Worm (Caenorhabditis elegans) whole organism, late embryonic: ENCODE measurements around the gene lgc-22.

Experiments used
- K09A11.1 ChIP-seq: sonication (generic microtip); optimal IDR thresholded peaks from 2 replicates; lab custom pipeline; 2017; ENCODE audit warnings: antibody characterized with exemption, mild to moderate bottlenecking, missing genetic modification characterization, missing compliant biosample characterization; ENCODE audit not compliant: insufficient read depth
- ama-1 ChIP-seq: fragments of 150-350 bp; optimal IDR thresholded peaks from 2 replicates; lab custom pipeline; 2014
- ceh-14 ChIP-seq: sonication (generic microtip); optimal IDR thresholded peaks from 2 replicates; lab custom pipeline; 2016; ENCODE audit warnings: missing genotype, missing genetic modification characterization, missing compliant biosample characterization
- ceh-24 ChIP-seq: sonication (generic microtip); optimal IDR thresholded peaks from 2 replicates; lab custom pipeline; 2016; ENCODE audit warnings: mild to moderate bottlenecking, missing genetic modification characterization, missing compliant biosample characterization
- ceh-6 ChIP-seq: fragments of 200-800 bp; sonication (Bioruptor generic); optimal IDR thresholded peaks from 2 replicates; lab custom pipeline; 2018; ENCODE audit warnings: mild to moderate bottlenecking, missing genetic modification characterization, missing compliant biosample characterization
- che-1 ChIP-seq: sonication (generic microtip); optimal IDR thresholded peaks from 2 replicates; lab custom pipeline; 2016; ENCODE audit warnings: mild to moderate bottlenecking, missing genetic modification characterization, missing compliant biosample characterization
- dmd-4 ChIP-seq: sonication (generic microtip); optimal IDR thresholded peaks from 2 replicates; lab custom pipeline; 2016; ENCODE audit warnings: borderline replicate concordance, missing genetic modification characterization, missing compliant biosample characterization
- hlh-30 ChIP-seq: sonication (generic microtip); optimal IDR thresholded peaks from 2 replicates; lab custom pipeline; 2017; ENCODE audit warnings: antibody characterized with exemption, missing genetic modification characterization, missing compliant biosample characterization; ENCODE audit not compliant: insufficient read depth
- nhr-11 ChIP-seq: fragments of 150-350 bp; optimal IDR thresholded peaks from 2 replicates; lab custom pipeline; 2014; ENCODE audit warnings: missing biosample characterization, missing genetic modification characterization
- pax-1 ChIP-seq: fragments of 150-350 bp; optimal IDR thresholded peaks from 2 replicates; lab custom pipeline; 2014; ENCODE audit warnings: missing biosample characterization, missing genetic modification characterization
- pha-4 ChIP-seq: fragments of 150-350 bp; optimal IDR thresholded peaks from 2 replicates; lab custom pipeline; 2018; ENCODE audit warnings: missing biosample characterization, missing genetic modification reagents, missing genetic modification characterization
- pros-1 ChIP-seq: fragments of 150-350 bp; optimal IDR thresholded peaks from 2 replicates; lab custom pipeline; 2014; ENCODE audit warnings: missing biosample characterization, missing genetic modification reagents, missing genetic modification characterization
- unc-3 ChIP-seq, 2 experiments: fragments of 200-800 bp in 1 of 2; sonication (Bioruptor generic) in 1 of 2; sonication (generic microtip) in 1 of 2; conservative IDR thresholded peaks in 1 of 2; optimal IDR thresholded peaks in 1 of 2; 2 replicates each; pipeline versions ENCODE4 v1.3.6 to Lab custom; 2016 to 2022; ENCODE audit warnings: missing compliant biosample characterization in 2 of 2, missing genetic modification characterization in 2 of 2, missing genetic modification reagents in 1 of 2
- unc-55 ChIP-seq: sonication (generic microtip); optimal IDR thresholded peaks from 2 replicates; lab custom pipeline; 2017; ENCODE audit warnings: missing biosample characterization, missing genetic modification reagents, missing genetic modification characterization

- TF ChIP-seq K09A11.1 (tag; lab: Kevin White, UChicago) (no peak), pax-1 (tag; lab: Kevin White, UChicago) (no peak), ama-1 (lab: Kevin White, UChicago) (no peak), ceh-14 (tag; lab: Kevin White, UChicago) (no peak), ceh-24 (tag; lab: Kevin White, UChicago) (no peak), pha-4 (no peak), ceh-6 (GFP tag; lab: Kevin White, UChicago) (no peak), nhr-11 (tag; lab: Kevin White, UChicago) (no peak), unc-55 (GFP tag; lab: Kevin White, UChicago) (no peak), pros-1 (tag; lab: Kevin White, UChicago) (no peak), che-1 (tag; lab: Kevin White, UChicago) (no peak), hlh-30 (tag; lab: Kevin White, UChicago) (no peak), dmd-4 (no peak), unc-3 (GFP tag; conservative IDR thresholded peaks at IDR 0.05; lab: Robert Waterston, UW) (no peak), unc-3 (tag; optimal IDR thresholded peaks at IDR 0.05; lab: Kevin White, UChicago) (no peak)
Observed at ce11 chrIV:4306317-4306716, 5.2 kb downstream of the lgc-22 start.
